Fruit fly (Drosophila melanogaster) whole organism, pupa: ENCODE measurements around the gene Dip-C.

Source experiments
- CG10348 ChIP-seq: fragments of 200-800 bp; sonication (Bioruptor generic); IDR thresholded peaks from 2 replicates; pipeline ENCODE4 v1.3.6; 2022; ENCODE audit warnings: missing biosample characterization, missing genetic modification characterization
- CG12605 ChIP-seq: fragments of 200-800 bp; sonication (Bioruptor generic); IDR thresholded peaks from 2 replicates; pipeline ENCODE4 v1.3.6; 2022; ENCODE audit warnings: missing biosample characterization, missing genetic modification characterization
- CG15710 ChIP-seq: fragments of 200-800 bp; sonication (Bioruptor generic); optimal IDR thresholded peaks from 2 replicates; lab custom pipeline; 2018; ENCODE audit warnings: missing biosample characterization, mild to moderate bottlenecking, missing genetic modification characterization, moderate library complexity
- CG34367 ChIP-seq: fragments of 200-800 bp; sonication (Bioruptor generic); optimal IDR thresholded peaks from 2 replicates; lab custom pipeline; 2018; ENCODE audit warnings: missing biosample characterization, mild to moderate bottlenecking, missing genetic modification characterization
- CG4496 ChIP-seq: fragments of 200-800 bp; sonication (Bioruptor generic); IDR thresholded peaks from 3 replicates; pipeline ENCODE4 v1.3.6; 2022; ENCODE audit warnings: missing biosample characterization, missing genetic modification characterization
- CG8159 ChIP-seq: fragments of 200-800 bp; sonication (Bioruptor generic); optimal IDR thresholded peaks from 3 replicates; lab custom pipeline; 2018; ENCODE audit warnings: missing biosample characterization, mild to moderate bottlenecking, missing genetic modification characterization, moderate library complexity
- D1 ChIP-seq: fragments of 200-800 bp; sonication (Bioruptor generic); optimal IDR thresholded peaks from 2 replicates; lab custom pipeline; 2018; ENCODE audit warnings: missing biosample characterization, mild to moderate bottlenecking, missing genetic modification characterization, moderate library complexity
- EcR ChIP-seq: fragments of 200-800 bp; sonication (Bioruptor generic); optimal IDR thresholded peaks from 3 replicates; lab custom pipeline; 2019; ENCODE audit warnings: missing biosample characterization, missing genetic modification characterization, mild to moderate bottlenecking, moderate library complexity, missing genetic modification reagents
- Pif1A ChIP-seq: fragments of 200-800 bp; sonication (Bioruptor generic); optimal IDR thresholded peaks from 3 replicates; lab custom pipeline; 2016; ENCODE audit warnings: missing biosample characterization, missing genetic modification characterization
- Pif1B ChIP-seq: fragments of 200-800 bp; sonication (Bioruptor generic); optimal IDR thresholded peaks from 3 replicates; lab custom pipeline; 2016; ENCODE audit warnings: missing biosample characterization, missing genetic modification characterization

DNA sequence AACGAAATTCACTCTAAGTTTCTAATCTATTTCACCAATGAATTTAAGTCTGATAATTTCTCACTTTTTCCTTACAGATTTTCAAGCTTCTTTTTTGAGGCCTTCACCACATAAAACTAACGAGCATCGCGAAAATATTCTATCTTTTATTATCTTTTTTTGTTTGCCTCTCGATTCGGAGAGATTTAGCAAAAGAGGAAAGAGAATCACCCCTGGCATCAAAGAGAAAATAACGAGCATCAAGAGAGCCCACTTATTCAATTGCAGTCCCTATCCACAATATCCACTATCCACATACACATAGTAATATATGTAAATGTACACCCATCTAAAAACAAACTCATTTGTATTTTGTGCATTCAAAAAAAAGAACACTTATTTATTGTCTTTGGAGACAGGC is 46.1 kb downstream of the Dip-C start, which contains the start of gene GstD9:
- TF ChIP-seq CG15710 (tag; lab: Kevin White, UChicago) (no peak), CG10348 (GFP tag; lab: Robert Waterston, UW) (no peak), EcR (no peak), Pif1B (GFP tag; lab: Kevin White, UChicago) (no peak), CG34367 (tag; lab: Kevin White, UChicago) (no peak), Pif1A (GFP tag; lab: Kevin White, UChicago) (no peak), CG8159 (tag; lab: Kevin White, UChicago) (no peak), CG4496 (GFP tag; lab: Robert Waterston, UW) (no peak), CG12605 (GFP tag; lab: Robert Waterston, UW) (no peak), D1 (tag; lab: Kevin White, UChicago) (no peak)
